Worm (Caenorhabditis elegans): ENCODE results near the gene C46G7.2.

DNA sequence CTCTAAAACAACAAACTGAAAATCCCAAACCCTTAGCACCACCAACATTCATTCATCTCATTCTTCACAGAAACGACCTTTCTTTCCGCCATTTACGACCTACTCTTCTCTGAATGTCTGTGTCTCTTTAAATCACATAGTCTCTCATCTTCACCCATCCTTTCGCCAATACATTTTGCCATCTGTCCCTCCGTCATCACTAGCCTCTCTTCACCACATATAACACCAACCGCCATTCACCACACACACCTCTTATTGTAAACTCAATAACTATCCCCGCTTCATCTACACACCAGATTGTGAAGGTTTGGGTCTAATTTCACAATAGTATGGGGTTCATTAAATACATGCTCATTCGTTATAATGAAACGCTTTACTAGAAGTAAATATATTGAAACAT, 44.5 kb upstream of the C46G7.2 start:
- no peak for TF ChIP-seq nhr-76 (tag; optimal IDR thresholded peaks at IDR 0.05)
- no peak for TF ChIP-seq nhr-237 (tag; optimal IDR thresholded peaks at IDR 0.05)
- no peak for TF ChIP-seq C34B4.2 (tag; optimal IDR thresholded peaks at IDR 0.05)
- no peak for TF ChIP-seq mdl-1 (tag; optimal IDR thresholded peaks at IDR 0.05)
